In the genomic region with DNA sequence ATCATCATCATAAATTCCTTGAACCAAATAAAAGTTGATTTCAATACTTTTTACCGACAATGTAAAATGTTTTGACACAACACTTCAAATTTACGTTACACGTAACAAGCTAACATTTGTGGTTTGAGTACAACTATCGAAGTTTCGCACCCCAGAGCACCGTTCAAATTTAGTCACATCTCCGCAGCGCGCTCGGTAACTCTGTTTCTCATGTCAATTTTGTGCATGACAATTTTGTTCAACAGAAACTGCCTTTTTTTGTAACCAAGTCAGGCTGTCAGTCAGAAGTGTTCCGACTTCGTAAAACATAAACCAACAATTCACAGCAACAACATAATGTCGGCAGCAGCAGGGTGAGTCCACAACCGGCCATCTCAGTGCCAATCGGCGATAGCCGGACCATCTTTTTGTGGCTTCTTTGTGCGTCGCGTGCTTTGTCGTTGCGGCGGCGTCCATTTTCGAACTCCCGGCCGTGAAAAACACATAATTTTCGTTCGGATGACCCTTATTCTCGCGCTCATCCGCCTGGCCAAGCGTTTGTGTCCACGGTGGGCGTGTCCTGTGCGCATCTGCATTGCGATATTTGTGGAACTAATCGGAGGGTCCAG, we compare ENCODE assay signal across 1 fruit fly cellular context.
TF ChIP-seq lines count a peak whose summit lies in the region.

p23 (plus strand) TSS at position 194 of the 608 bp plus-strand sequence.

TF ChIP-seq in whole organism, embryonic, 481 proteins besides CTCF, POLR2A, EP300 and RAD21 (continued from another document and continues in another):
- TF ChIP-seq gt (GFP tag; IDR thresholded peaks at IDR 0.05; lab: Robert Waterston, UW) (no peak), CG17361 (GFP tag; IDR thresholded peaks at IDR 0.05; lab: Robert Waterston, UW) (no peak; the same call in 2 of the 3 replicates), usp (GFP tag; optimal IDR thresholded peaks at IDR 0.05; lab: Kevin White, UChicago) (no peak), CG13287 (GFP tag; IDR thresholded peaks at IDR 0.05; lab: Robert Waterston, UW; ENCODE audit: partially characterized antibody) (peak; percentile 55; the same call in 1 of the 2 replicates), Bteb2 (GFP tag; optimal IDR thresholded peaks at IDR 0.05; lab: Kevin White, UChicago) (no peak), bowl (GFP tag; IDR thresholded peaks at IDR 0.05; lab: Robert Waterston, UW) (no peak), mam (GFP tag; optimal IDR thresholded peaks at IDR 0.05; lab: Kevin White, UChicago) (no peak), toy (GFP tag; IDR thresholded peaks at IDR 0.05; lab: Robert Waterston, UW) (no peak), Mrtf (GFP tag; IDR thresholded peaks at IDR 0.05; lab: Robert Waterston, UW) (no peak), vvl (GFP tag; IDR thresholded peaks at IDR 0.05; lab: Robert Waterston, UW) (peak; percentile 59), CG10654 (GFP tag; optimal IDR thresholded peaks at IDR 0.05; lab: Kevin White, UChicago) (no peak), scrt (GFP tag; optimal IDR thresholded peaks at IDR 0.05; lab: Kevin White, UChicago) (no peak), H15 (GFP tag; IDR thresholded peaks at IDR 0.05; lab: Robert Waterston, UW) (no peak), Six4 (GFP tag; optimal IDR thresholded peaks at IDR 0.05; lab: Kevin White, UChicago) (no peak), ssp (GFP tag; IDR thresholded peaks at IDR 0.05; lab: Robert Waterston, UW) (no peak), yki (optimal IDR thresholded peaks at IDR 0.05; lab: Kevin White, UChicago) (no peak), Atf3 (GFP tag; optimal IDR thresholded peaks at IDR 0.05; lab: Kevin White, UChicago) (no peak), CG11723 (GFP tag; optimal IDR thresholded peaks at IDR 0.05; lab: Kevin White, UChicago) (no peak), eve (GFP tag; optimal IDR thresholded peaks at IDR 0.05; lab: Kevin White, UChicago) (no peak), sna (GFP tag; IDR thresholded peaks at IDR 0.05; lab: Robert Waterston, UW; ENCODE audit: partially characterized antibody) (no peak), luna (GFP tag; optimal IDR thresholded peaks at IDR 0.05; lab: Kevin White, UChicago) (no peak), ro (GFP tag; IDR thresholded peaks at IDR 0.05; lab: Robert Waterston, UW) (no peak), CG9932 (GFP tag; IDR thresholded peaks at IDR 0.05; lab: Robert Waterston, UW) (no peak; the same call in 1 of the 2 replicates), lov (optimal IDR thresholded peaks at IDR 0.05; lab: Kevin White, UChicago) (no peak), lov (GFP tag; IDR thresholded peaks at IDR 0.05; lab: Robert Waterston, UW) (no peak), Dp (GFP tag; optimal IDR thresholded peaks at IDR 0.05; lab: Kevin White, UChicago) (peak; percentile 51), tio (GFP tag; optimal IDR thresholded peaks at IDR 0.05; lab: Kevin White, UChicago) (no peak), Ada2b (GFP tag; IDR thresholded peaks at IDR 0.05; lab: Robert Waterston, UW) (no peak), CG11695 (GFP tag; IDR thresholded peaks at IDR 0.05; lab: Robert Waterston, UW) (no peak), emc (GFP tag; optimal IDR thresholded peaks at IDR 0.05; lab: Kevin White, UChicago) (no peak), CG3065 (GFP tag; optimal IDR thresholded peaks at IDR 0.05; lab: Kevin White, UChicago) (no peak), wek (GFP tag; optimal IDR thresholded peaks at IDR 0.05; lab: Kevin White, UChicago) (no peak), CG17359 (tag; optimal IDR thresholded peaks at IDR 0.05; lab: Kevin White, UChicago) (no peak), CG12155 (GFP tag; optimal IDR thresholded peaks at IDR 0.05; lab: Kevin White, UChicago) (peak; percentile 11), CG2889 (GFP tag; IDR thresholded peaks at IDR 0.05; lab: Robert Waterston, UW) (no peak), CG18764 (GFP tag; optimal IDR thresholded peaks at IDR 0.05; lab: Kevin White, UChicago) (no peak), CG42726 (GFP tag; IDR thresholded peaks at IDR 0.05; lab: Robert Waterston, UW; ENCODE audit: partially characterized antibody) (peak; percentile 26; the same call in 1 of the 2 replicates), CoRest (tag; optimal IDR thresholded peaks at IDR 0.05; lab: Kevin White, UChicago) (peak; percentile 17), exex (tag; optimal IDR thresholded peaks at IDR 0.05; lab: Kevin White, UChicago) (no peak), CG7928 (GFP tag; optimal IDR thresholded peaks at IDR 0.05; lab: Kevin White, UChicago) (no peak), ken (GFP tag; IDR thresholded peaks at IDR 0.05; lab: Robert Waterston, UW) (no peak), CG1603 (tag; optimal IDR thresholded peaks at IDR 0.05; lab: Kevin White, UChicago) (peak; percentile 86), lmd (GFP tag; IDR thresholded peaks at IDR 0.05; lab: Robert Waterston, UW) (no peak), hth (optimal IDR thresholded peaks at IDR 0.05; lab: Kevin White, UChicago) (no peak), sob (GFP tag; IDR thresholded peaks at IDR 0.05; lab: Robert Waterston, UW) (peak; percentile 62), zfh1 (GFP tag; IDR thresholded peaks at IDR 0.05; lab: Robert Waterston, UW) (no peak; the same call in 2 of the 3 replicates), CG14441 (GFP tag; IDR thresholded peaks at IDR 0.05; lab: Robert Waterston, UW) (no peak), knrl (GFP tag; IDR thresholded peaks at IDR 0.05; lab: Robert Waterston, UW; ENCODE audit: partially characterized antibody) (peak; percentile 67; the same call in 2 of the 3 replicates), CG11093 (GFP tag; IDR thresholded peaks at IDR 0.05; lab: Robert Waterston, UW) (no peak), CG16779 (GFP tag; IDR thresholded peaks at IDR 0.05; lab: Robert Waterston, UW) (no peak), Usf (GFP tag; optimal IDR thresholded peaks at IDR 0.05; lab: Kevin White, UChicago) (no peak), bbx (GFP tag; IDR thresholded peaks at IDR 0.05; lab: Robert Waterston, UW; ENCODE audit: partially characterized antibody) (peak; percentile 60), CG17829 (tag; optimal IDR thresholded peaks at IDR 0.05; lab: Kevin White, UChicago) (peak; percentile 42), CG2202 (tag; optimal IDR thresholded peaks at IDR 0.05; lab: Kevin White, UChicago) (no peak), ham (GFP tag; IDR thresholded peaks at IDR 0.05; lab: Robert Waterston, UW) (no peak), z (GFP tag; IDR thresholded peaks at IDR 0.05; lab: Robert Waterston, UW) (no peak), CG8478 (optimal IDR thresholded peaks at IDR 0.05; lab: Kevin White, UChicago) (no peak), chinmo (GFP tag; IDR thresholded peaks at IDR 0.05; lab: Robert Waterston, UW; ENCODE audit: partially characterized antibody) (peak; percentile 83; the same call in 1 of the 4 replicates), lab (GFP tag; optimal IDR thresholded peaks at IDR 0.05; lab: Kevin White, UChicago) (no peak), CG4730 (GFP tag; IDR thresholded peaks at IDR 0.05; lab: Robert Waterston, UW) (no peak), seq (GFP tag; IDR thresholded peaks at IDR 0.05; lab: Robert Waterston, UW) (no peak), zfh2 (GFP tag; optimal IDR thresholded peaks at IDR 0.05; lab: Kevin White, UChicago) (no peak), CG6254 (GFP tag; optimal IDR thresholded peaks at IDR 0.05; lab: Kevin White, UChicago) (no peak), CG9437 (GFP tag; optimal IDR thresholded peaks at IDR 0.05; lab: Kevin White, UChicago) (peak; percentile 58), CG15011 (GFP tag; optimal IDR thresholded peaks at IDR 0.05; lab: Kevin White, UChicago) (no peak), dpn (GFP tag; optimal IDR thresholded peaks at IDR 0.05; lab: Kevin White, UChicago) (peak in 1 of 2 experiments; percentile 17), shn (GFP tag; optimal IDR thresholded peaks at IDR 0.05; lab: Kevin White, UChicago) (peak; percentile 12), CG12104 (GFP tag; optimal IDR thresholded peaks at IDR 0.05; lab: Kevin White, UChicago) (no peak), CG3995 (GFP tag; optimal IDR thresholded peaks at IDR 0.05; lab: Kevin White, UChicago) (peak; percentile 9), CG6272 (GFP tag; IDR thresholded peaks at IDR 0.05; lab: Robert Waterston, UW) (no peak), Sox102F (GFP tag; optimal IDR thresholded peaks at IDR 0.05; lab: Kevin White, UChicago) (no peak), CG8290 (GFP tag; optimal IDR thresholded peaks at IDR 0.05; lab: Kevin White, UChicago) (no peak), CG8290 (tag; optimal IDR thresholded peaks at IDR 0.05; lab: Kevin White, UChicago) (no peak), gce (GFP tag; IDR thresholded peaks at IDR 0.05; lab: Robert Waterston, UW) (no peak), pho (GFP tag; optimal IDR thresholded peaks at IDR 0.05; lab: Kevin White, UChicago) (peak; percentile 24), Dek (tag; optimal IDR thresholded peaks at IDR 0.05; lab: Kevin White, UChicago) (peak; percentile 32), slp2 (GFP tag; optimal IDR thresholded peaks at IDR 0.05; lab: Kevin White, UChicago) (no peak), tin (GFP tag; optimal IDR thresholded peaks at IDR 0.05; lab: Kevin White, UChicago) (no peak), Lpt (GFP tag; optimal IDR thresholded peaks at IDR 0.05; lab: Kevin White, UChicago) (no peak), dati (GFP tag; IDR thresholded peaks at IDR 0.05; lab: Robert Waterston, UW) (no peak), CG4404 (GFP tag; IDR thresholded peaks at IDR 0.05; lab: Robert Waterston, UW) (no peak), ara (GFP tag; IDR thresholded peaks at IDR 0.05; lab: Robert Waterston, UW) (no peak), dmrt11E (tag; optimal IDR thresholded peaks at IDR 0.05; lab: Kevin White, UChicago) (no peak), CG10543 (GFP tag; optimal IDR thresholded peaks at IDR 0.05; lab: Kevin White, UChicago) (peak; percentile 15), CG18599 (GFP tag; optimal IDR thresholded peaks at IDR 0.05; lab: Kevin White, UChicago) (no peak), CG12391 (tag; optimal IDR thresholded peaks at IDR 0.05; lab: Kevin White, UChicago) (peak; percentile 30), prd (optimal IDR thresholded peaks at IDR 0.05; lab: Kevin White, UChicago) (no peak), prd (GFP tag; IDR thresholded peaks at IDR 0.05; lab: Robert Waterston, UW) (0 out of 3 replicates have a peak, but pooled peaks have one; percentile 8), sens-2 (GFP tag; IDR thresholded peaks at IDR 0.05; lab: Robert Waterston, UW) (no peak), fu2 (GFP tag; optimal IDR thresholded peaks at IDR 0.05; lab: Kevin White, UChicago) (no peak), CG33557 (GFP tag; optimal IDR thresholded peaks at IDR 0.05; lab: Kevin White, UChicago) (no peak), CG7987 (GFP tag; optimal IDR thresholded peaks at IDR 0.05; lab: Kevin White, UChicago) (peak; percentile 3), CG13894 (tag; optimal IDR thresholded peaks at IDR 0.05; lab: Kevin White, UChicago) (no peak), CG14050 (GFP tag; IDR thresholded peaks at IDR 0.05; lab: Robert Waterston, UW) (no peak), klu (GFP tag; IDR thresholded peaks at IDR 0.05; lab: Robert Waterston, UW) (no peak), bigmax (GFP tag; optimal IDR thresholded peaks at IDR 0.05; lab: Kevin White, UChicago) (peak; percentile 96), nmo (GFP tag; optimal IDR thresholded peaks at IDR 0.05; lab: Kevin White, UChicago) (peak; percentile 49), kay (GFP tag; optimal IDR thresholded peaks at IDR 0.05; lab: Kevin White, UChicago) (no peak), ATbp (GFP tag; optimal IDR thresholded peaks at IDR 0.05; lab: Kevin White, UChicago) (no peak), CG4424 (GFP tag; optimal IDR thresholded peaks at IDR 0.05; lab: Kevin White, UChicago) (no peak), CG18011 (GFP tag; optimal IDR thresholded peaks at IDR 0.05; lab: Kevin White, UChicago) (no peak), CG18619 (GFP tag; optimal IDR thresholded peaks at IDR 0.05; lab: Kevin White, UChicago) (no peak), trem (tag; optimal IDR thresholded peaks at IDR 0.05; lab: Kevin White, UChicago) (peak; percentile 75), zf30C (GFP tag; optimal IDR thresholded peaks at IDR 0.05; lab: Kevin White, UChicago) (no peak), Awh (GFP tag; IDR thresholded peaks at IDR 0.05; lab: Robert Waterston, UW) (no peak), Abd-B (GFP tag; optimal IDR thresholded peaks at IDR 0.05; lab: Kevin White, UChicago) (no peak), CG9817 (tag; optimal IDR thresholded peaks at IDR 0.05; lab: Kevin White, UChicago) (no peak), CG34224 (GFP tag; IDR thresholded peaks at IDR 0.05; lab: Robert Waterston, UW; ENCODE audit: partially characterized antibody) (peak; percentile 42; the same call in 1 of the 3 replicates), mld (GFP tag; IDR thresholded peaks at IDR 0.05; lab: Robert Waterston, UW; ENCODE audit: partially characterized antibody) (no peak), CG4617 (GFP tag; optimal IDR thresholded peaks at IDR 0.05; lab: Kevin White, UChicago; ENCODE audit: borderline replicate concordance) (peak; percentile 81), Hr78 (GFP tag; optimal IDR thresholded peaks at IDR 0.05; lab: Kevin White, UChicago) (no peak), grn (GFP tag; optimal IDR thresholded peaks at IDR 0.05; lab: Kevin White, UChicago) (no peak), CG18262 (tag; optimal IDR thresholded peaks at IDR 0.05; lab: Kevin White, UChicago) (no peak), Dref (GFP tag; IDR thresholded peaks at IDR 0.05; lab: Robert Waterston, UW) (peak; percentile 44), fd102C (GFP tag; optimal IDR thresholded peaks at IDR 0.05; lab: Kevin White, UChicago) (no peak), jumu (GFP tag; optimal IDR thresholded peaks at IDR 0.05; lab: Kevin White, UChicago) (no peak), sisA (GFP tag; IDR thresholded peaks at IDR 0.05; lab: Robert Waterston, UW) (no peak), CG12659 (GFP tag; optimal IDR thresholded peaks at IDR 0.05; lab: Kevin White, UChicago) (peak; percentile 66), fd64A (GFP tag; optimal IDR thresholded peaks at IDR 0.05; lab: Kevin White, UChicago) (no peak), croc (GFP tag; conservative IDR thresholded peaks at IDR 0.05; lab: Robert Waterston, UW) (no peak), repo (GFP tag; optimal IDR thresholded peaks at IDR 0.05; lab: Kevin White, UChicago) (no peak), CG17612 (GFP tag; IDR thresholded peaks at IDR 0.05; lab: Robert Waterston, UW) (no peak), Oli (tag; optimal IDR thresholded peaks at IDR 0.05; lab: Kevin White, UChicago) (no peak), dmrt99B (tag; optimal IDR thresholded peaks at IDR 0.05; lab: Kevin White, UChicago) (no peak), inv (GFP tag; IDR thresholded peaks at IDR 0.05; lab: Robert Waterston, UW; ENCODE audit: partially characterized antibody) (no peak), CG15269 (tag; optimal IDR thresholded peaks at IDR 0.05; lab: Kevin White, UChicago) (no peak), HLH3B (GFP tag; IDR thresholded peaks at IDR 0.05; lab: Robert Waterston, UW) (no peak), sug (tag; optimal IDR thresholded peaks at IDR 0.05; lab: Kevin White, UChicago) (no peak)
